Worm (Caenorhabditis elegans) whole organism, late embryonic: ENCODE data around the gene Y73F8A.5.

Experiments
- ceh-19 ChIP-seq: fragments of 200-800 bp; sonication (Bioruptor generic); optimal IDR thresholded peaks from 2 replicates; lab custom pipeline; 2018; ENCODE audit warnings: mild to moderate bottlenecking, missing genetic modification characterization, missing compliant biosample characterization
- dve-1 ChIP-seq: sonication (generic microtip); optimal IDR thresholded peaks from 2 replicates; lab custom pipeline; 2017; ENCODE audit warnings: antibody characterized with exemption, mild to moderate bottlenecking, missing genetic modification characterization, missing compliant biosample characterization
- elt-2 ChIP-seq: sonication (generic microtip); optimal IDR thresholded peaks from 2 replicates; lab custom pipeline; 2016; ENCODE audit warnings: missing genetic modification reagents, missing genetic modification characterization, missing compliant biosample characterization
- elt-4 ChIP-seq: sonication (generic microtip); optimal IDR thresholded peaks from 2 replicates; lab custom pipeline; 2016; ENCODE audit warnings: missing genetic modification characterization, missing compliant biosample characterization
- hlh-30 ChIP-seq: sonication (generic microtip); optimal IDR thresholded peaks from 2 replicates; lab custom pipeline; 2017; ENCODE audit warnings: antibody characterized with exemption, missing genetic modification characterization, missing compliant biosample characterization; ENCODE audit not compliant: insufficient read depth
- lin-11 ChIP-seq: fragments of 200-800 bp; sonication (Bioruptor generic); optimal IDR thresholded peaks from 2 replicates; lab custom pipeline; 2018; ENCODE audit warnings: mild to moderate bottlenecking, missing genetic modification characterization, missing compliant biosample characterization
- pha-2 ChIP-seq: sonication (generic microtip); optimal IDR thresholded peaks from 2 replicates; lab custom pipeline; 2017; ENCODE audit warnings: mild to moderate bottlenecking, missing genetic modification characterization, missing compliant biosample characterization
- pqm-1 ChIP-seq: sonication (generic microtip); optimal IDR thresholded peaks from 2 replicates; lab custom pipeline; 2016; ENCODE audit warnings: missing genetic modification characterization, missing compliant biosample characterization
- sox-2 ChIP-seq: fragments of 200-800 bp; sonication (Bioruptor generic); IDR thresholded peaks from 2 replicates; pipeline ENCODE4 v1.3.6; 2022; ENCODE audit warnings: missing genetic modification reagents, missing genetic modification characterization, missing compliant biosample characterization

ce11 chrIV:15251075-15251474 lies 8.6 kb upstream of the Y73F8A.5 start:
- TF ChIP-seq lin-11 (tag; lab: Kevin White, UChicago) (no peak), dve-1 (tag; lab: Kevin White, UChicago) (no peak), elt-4 (tag; lab: Kevin White, UChicago) (no peak), pqm-1 (tag; lab: Kevin White, UChicago) (no peak), elt-2 (no peak), ceh-19 (no peak), pha-2 (tag; lab: Kevin White, UChicago) (no peak), hlh-30 (tag; lab: Kevin White, UChicago) (no peak), sox-2 (GFP tag; lab: Robert Waterston, UW) (no peak)
